Fruit fly (Drosophila melanogaster) whole organism, pupa: Measurements from ENCODE around the gene Nup205.

ENCODE experiments used
- CG34367 ChIP-seq: fragments of 200-800 bp; sonication (Bioruptor generic); optimal IDR thresholded peaks from 2 replicates; lab custom pipeline; 2018; ENCODE audit warnings: missing biosample characterization, mild to moderate bottlenecking, missing genetic modification characterization
- CG4496 ChIP-seq: fragments of 200-800 bp; sonication (Bioruptor generic); IDR thresholded peaks from 3 replicates; pipeline ENCODE4 v1.3.6; 2022; ENCODE audit warnings: missing biosample characterization, missing genetic modification characterization
- CG8301 ChIP-seq: fragments of 200-800 bp; sonication (Bioruptor generic); optimal IDR thresholded peaks from 2 replicates; lab custom pipeline; 2018; ENCODE audit warnings: missing biosample characterization, mild to moderate bottlenecking, missing genetic modification characterization
- CG9948 ChIP-seq: fragments of 200-800 bp; sonication (Bioruptor generic); optimal IDR thresholded peaks from 2 replicates; lab custom pipeline; 2018; ENCODE audit warnings: missing biosample characterization, mild to moderate bottlenecking, missing genetic modification characterization, moderate library complexity
- Pif1A ChIP-seq: fragments of 200-800 bp; sonication (Bioruptor generic); optimal IDR thresholded peaks from 3 replicates; lab custom pipeline; 2016; ENCODE audit warnings: missing biosample characterization, missing genetic modification characterization
- fd96Ca ChIP-seq: fragments of 200-800 bp; sonication (Bioruptor generic); IDR thresholded peaks from 3 replicates; pipeline ENCODE4 v1.3.6; 2022; ENCODE audit warnings: missing biosample characterization, missing genetic modification characterization

DNA sequence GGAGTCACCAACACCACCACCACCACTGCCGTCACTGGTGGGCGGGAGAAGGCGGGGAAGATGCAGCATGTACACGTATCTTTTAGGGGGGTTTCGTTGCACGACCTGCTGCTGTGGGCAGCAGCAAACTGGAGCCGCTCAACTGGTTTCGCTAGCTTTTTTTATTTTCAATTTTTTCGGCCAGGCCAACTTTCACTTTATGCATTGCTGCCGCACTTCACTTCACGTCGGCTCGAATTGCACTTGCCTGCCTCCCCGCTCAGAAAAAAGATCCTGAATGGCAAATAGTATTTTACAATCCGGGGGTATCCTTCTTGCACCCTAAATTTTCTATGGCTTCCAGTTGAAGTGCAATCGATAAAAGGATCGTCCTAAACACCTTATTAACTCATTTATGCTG lies 48.0 kb downstream of the Nup205 start:
- TF ChIP-seq fd96Ca (no peak), Pif1A (GFP tag; lab: Kevin White, UChicago) (no peak), CG8301 (tag; lab: Kevin White, UChicago) (no peak), CG9948 (tag; lab: Kevin White, UChicago) (no peak), CG4496 (no peak), CG34367 (tag; lab: Kevin White, UChicago) (no peak)
